Fruit fly (Drosophila melanogaster): Measurements from ENCODE around the gene Glyp.

Glyp gene

dm6 chr2L:2177969-2178809, 47.6 kb downstream of the Glyp start, which contains the start of gene aop (continued):
- TF ChIP-seq CG10631 (GFP tag; optimal IDR thresholded peaks at IDR 0.05) (no peak), Gug (GFP tag; IDR thresholded peaks at IDR 0.05) (no peak), Ets96B (tag; optimal IDR thresholded peaks at IDR 0.05) (peak; percentile 29), achi (GFP tag; optimal IDR thresholded peaks at IDR 0.05) (no peak), Eip78C (GFP tag) (peak; percentile 68), Sox102F (GFP tag; optimal IDR thresholded peaks at IDR 0.05) (peak; percentile 75), spab (GFP tag; optimal IDR thresholded peaks at IDR 0.05) (peak; percentile 12), Eip75B (GFP tag; optimal IDR thresholded peaks at IDR 0.05) (peak; percentile 59), acj6 (GFP tag; optimal IDR thresholded peaks at IDR 0.05) (no peak), Blimp-1 (GFP tag; optimal IDR thresholded peaks at IDR 0.05) (peak; percentile 69), ss (GFP tag; optimal IDR thresholded peaks at IDR 0.05) (peak; percentile 68 to 83), Sox15 (GFP tag; optimal IDR thresholded peaks at IDR 0.05) (no peak), CG31627 (GFP tag; optimal IDR thresholded peaks at IDR 0.05) (no peak), CG11294 (GFP tag; IDR thresholded peaks at IDR 0.05) (no peak), CG9139 (GFP tag; optimal IDR thresholded peaks at IDR 0.05) (peak; percentile 49), CG4318 (GFP tag; optimal IDR thresholded peaks at IDR 0.05) (no peak), dsx (GFP tag; optimal IDR thresholded peaks at IDR 0.05; ENCODE audit: poor library complexity, severe bottlenecking) (peak; percentile 69), salr (GFP tag; optimal IDR thresholded peaks at IDR 0.05) (no peak), Hr38 (GFP tag; optimal IDR thresholded peaks at IDR 0.05) (no peak), CG6163 (GFP tag; IDR thresholded peaks at IDR 0.05) (peak; percentile 65), CG1621 (tag; optimal IDR thresholded peaks at IDR 0.05) (peak; percentile 21), CG34406 (GFP tag; optimal IDR thresholded peaks at IDR 0.05) (no peak), CG11762 (GFP tag; optimal IDR thresholded peaks at IDR 0.05; ENCODE audit: insufficient read depth) (no peak), CG6276 (GFP tag; optimal IDR thresholded peaks at IDR 0.05) (peak; percentile 51), Smox (GFP tag; optimal IDR thresholded peaks at IDR 0.05) (peak; percentile 38), CG16779 (tag; optimal IDR thresholded peaks at IDR 0.05) (peak; percentile 60), fd59A (GFP tag; optimal IDR thresholded peaks at IDR 0.05) (no peak), topi (GFP tag; optimal IDR thresholded peaks at IDR 0.05) (peak; percentile 54)

dm6 chr2L:2178810-2179143, 48.2 kb downstream of the Glyp start:
- peak; percentile 35 for TF ChIP-seq achi (GFP tag; optimal IDR thresholded peaks at IDR 0.05)
- no peak for TF ChIP-seq CG8632 (GFP tag; optimal IDR thresholded peaks at IDR 0.05)
- TF ChIP-seq OdsH (GFP tag; optimal IDR thresholded peaks at IDR 0.05) = peak; percentile 56
- peak; percentile 24 for TF ChIP-seq CG10631 (GFP tag; optimal IDR thresholded peaks at IDR 0.05)
- TF ChIP-seq acj6 (GFP tag; optimal IDR thresholded peaks at IDR 0.05) = peak; percentile 40
- no peak for TF ChIP-seq spab (GFP tag; optimal IDR thresholded peaks at IDR 0.05)
- TF ChIP-seq fd59A (GFP tag; optimal IDR thresholded peaks at IDR 0.05) = no peak
- TF ChIP-seq CG6808 (GFP tag; optimal IDR thresholded peaks at IDR 0.05) = no peak
- peak; percentile 3 for TF ChIP-seq Sox14 (GFP tag; optimal IDR thresholded peaks at IDR 0.05)
- peak; percentile 27 for TF ChIP-seq Hr39 (GFP tag; optimal IDR thresholded peaks at IDR 0.05)
- no peak for TF ChIP-seq CG11762 (GFP tag; optimal IDR thresholded peaks at IDR 0.05; ENCODE audit: insufficient read depth)
- no peak for TF ChIP-seq Smox (GFP tag; optimal IDR thresholded peaks at IDR 0.05)
- TF ChIP-seq vri (GFP tag; optimal IDR thresholded peaks at IDR 0.05) = no peak
- no peak for TF ChIP-seq CG11294 (GFP tag; IDR thresholded peaks at IDR 0.05)
- TF ChIP-seq esn (GFP tag; optimal IDR thresholded peaks at IDR 0.05) = no peak
- TF ChIP-seq fkh (GFP tag; optimal IDR thresholded peaks at IDR 0.05) = no peak
- no peak for TF ChIP-seq CG9139 (GFP tag; optimal IDR thresholded peaks at IDR 0.05)
- no peak for TF ChIP-seq ss (GFP tag; optimal IDR thresholded peaks at IDR 0.05)
- TF ChIP-seq CG3919 (GFP tag; optimal IDR thresholded peaks at IDR 0.05) = no peak
- no peak for TF ChIP-seq CG16779 (tag; optimal IDR thresholded peaks at IDR 0.05)
- TF ChIP-seq CG10669 (GFP tag; optimal IDR thresholded peaks at IDR 0.05) = no peak
- TF ChIP-seq CG8319 (GFP tag; optimal IDR thresholded peaks at IDR 0.05) = no peak
- TF ChIP-seq fd85E (GFP tag; optimal IDR thresholded peaks at IDR 0.05) = no peak
- TF ChIP-seq CG11902 (GFP tag; optimal IDR thresholded peaks at IDR 0.05) = no peak
- peak; percentile 14 for TF ChIP-seq CG32006 (GFP tag; optimal IDR thresholded peaks at IDR 0.05)
- no peak for TF ChIP-seq CG4318 (GFP tag; optimal IDR thresholded peaks at IDR 0.05)
- no peak for TF ChIP-seq eg (GFP tag; IDR thresholded peaks at IDR 0.05)
- TF ChIP-seq pdm3 (GFP tag; optimal IDR thresholded peaks at IDR 0.05) = peak; percentile 11
- no peak for TF ChIP-seq topi (GFP tag; optimal IDR thresholded peaks at IDR 0.05)
- peak; percentile 50 for TF ChIP-seq CG8119 (GFP tag; IDR thresholded peaks at IDR 0.05)
- no peak; the same call in 1 of the 2 replicates for TF ChIP-seq CG15336 (GFP tag; IDR thresholded peaks at IDR 0.05)
- no peak for TF ChIP-seq Blimp-1 (GFP tag; optimal IDR thresholded peaks at IDR 0.05)
- no peak for TF ChIP-seq CG6792 (GFP tag; optimal IDR thresholded peaks at IDR 0.05)
